Worm (Caenorhabditis elegans): ENCODE data around the gene bgal-1.
A peak's percentile ranks its signal among the peaks of the same experiment; 100 is the strongest.

The bgal-1 gene

DNA sequence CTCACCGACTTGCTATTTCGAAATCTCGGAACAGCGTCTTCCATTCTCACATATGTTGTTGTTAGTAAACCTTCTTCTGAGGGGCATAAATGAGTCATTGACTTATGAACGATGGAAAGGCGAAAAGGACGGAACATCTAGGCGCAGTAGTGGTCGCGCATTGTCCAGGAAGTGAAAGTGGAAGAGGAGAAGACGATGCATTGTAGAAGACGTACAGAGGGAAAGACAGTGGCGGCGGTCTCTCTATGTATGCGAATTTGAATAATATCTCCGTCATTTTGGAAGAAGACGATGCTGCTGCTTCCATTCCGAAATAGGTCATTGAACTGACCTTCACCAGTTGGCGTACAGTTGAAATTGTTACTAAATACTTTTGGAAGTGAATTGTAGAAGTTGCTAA is 27.7 kb downstream of the bgal-1 start:
- no peak for TF ChIP-seq lin-11 (tag; optimal IDR thresholded peaks at IDR 0.05)
- TF ChIP-seq nfya-1 (tag; optimal IDR thresholded peaks at IDR 0.05), result no peak
- no peak for TF ChIP-seq ceh-19 (GFP tag; optimal IDR thresholded peaks at IDR 0.05)
- TF ChIP-seq nhr-11 (tag; optimal IDR thresholded peaks at IDR 0.05), result no peak
- TF ChIP-seq ztf-16 (tag; optimal IDR thresholded peaks at IDR 0.05), result no peak
- no peak for TF ChIP-seq tbx-7 (tag; optimal IDR thresholded peaks at IDR 0.05)
- no peak for TF ChIP-seq ceh-48 (tag; optimal IDR thresholded peaks at IDR 0.05)
- TF ChIP-seq syd-9 (tag; optimal IDR thresholded peaks at IDR 0.05), result no peak
- TF ChIP-seq pat-9 (tag; optimal IDR thresholded peaks at IDR 0.05), result no peak
- TF ChIP-seq ama-1 (optimal IDR thresholded peaks at IDR 0.05), result no peak
- no peak for TF ChIP-seq T23F11.4 (GFP tag; optimal IDR thresholded peaks at IDR 0.05)
- TF ChIP-seq ceh-45 (GFP tag; IDR thresholded peaks at IDR 0.05), result no peak

DNA sequence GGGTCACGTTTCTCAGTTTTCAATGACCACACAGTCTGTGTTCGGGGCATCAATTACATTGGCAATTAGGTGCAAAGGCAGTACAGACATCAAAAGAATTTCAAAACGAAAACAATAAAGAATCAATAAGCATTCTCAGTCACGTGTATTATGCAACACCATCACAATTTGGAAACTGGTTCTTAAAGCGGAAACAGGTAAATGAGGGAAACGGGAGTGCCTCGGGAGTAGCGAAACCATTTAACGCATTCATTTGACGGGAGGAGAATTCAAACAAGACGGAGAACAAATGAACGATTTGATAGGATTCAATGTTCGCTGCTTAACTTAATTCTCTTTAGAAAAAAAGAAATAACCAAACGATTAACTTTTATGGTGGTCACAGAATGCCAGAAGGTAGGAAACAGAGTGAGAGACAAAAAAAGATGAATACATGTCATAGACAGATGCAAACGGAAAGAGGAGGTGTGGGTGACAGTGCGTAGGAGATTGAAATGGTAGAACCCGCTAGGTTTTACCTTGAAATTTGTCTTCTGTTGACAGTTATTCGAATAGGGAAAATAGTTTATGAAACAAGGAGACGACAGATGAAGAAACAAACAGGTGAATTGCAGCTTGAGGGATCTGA is 29.1 kb downstream of the bgal-1 start:
- TF ChIP-seq ceh-31 (tag; optimal IDR thresholded peaks at IDR 0.05) (peak; percentile 32), ama-1 (optimal IDR thresholded peaks at IDR 0.05) (no peak), pros-1 (tag; optimal IDR thresholded peaks at IDR 0.05) (no peak), ceh-6 (GFP tag; optimal IDR thresholded peaks at IDR 0.05) (no peak)

- no peak for TF ChIP-seq ceh-22 (tag; optimal IDR thresholded peaks at IDR 0.05)
- no peak for TF ChIP-seq ceh-2 (tag; optimal IDR thresholded peaks at IDR 0.05)
- no peak for TF ChIP-seq zip-5 (tag; optimal IDR thresholded peaks at IDR 0.05)
- no peak for TF ChIP-seq sox-4 (tag; optimal IDR thresholded peaks at IDR 0.05)
- TF ChIP-seq fkh-10 (GFP tag; optimal IDR thresholded peaks at IDR 0.05), result no peak
- no peak for TF ChIP-seq dmd-4 (tag; optimal IDR thresholded peaks at IDR 0.05; ENCODE audit: borderline replicate concordance)
- no peak for TF ChIP-seq K09A11.1 (tag; optimal IDR thresholded peaks at IDR 0.05; ENCODE audit: insufficient read depth)
- TF ChIP-seq sox-2 (GFP tag; IDR thresholded peaks at IDR 0.05), result no peak
- no peak for TF ChIP-seq pha-2 (tag; optimal IDR thresholded peaks at IDR 0.05)
- no peak for TF ChIP-seq sdc-2 (tag; optimal IDR thresholded peaks at IDR 0.05)
- TF ChIP-seq pag-3 (tag; optimal IDR thresholded peaks at IDR 0.05; ENCODE audit: borderline replicate concordance), result no peak
- TF ChIP-seq T23F11.4 (GFP tag; optimal IDR thresholded peaks at IDR 0.05), result no peak
- TF ChIP-seq ceh-6 (GFP tag; optimal IDR thresholded peaks at IDR 0.05), result no peak
- no peak for TF ChIP-seq fax-1 (tag; optimal IDR thresholded peaks at IDR 0.05)
- TF ChIP-seq hlh-6 (tag; optimal IDR thresholded peaks at IDR 0.05), result no peak
These were observed 29.7 kb downstream of the bgal-1 start, which contains the start of gene clc-6 for ce11 chrV:11196109-11196508. Gene clc-6 (minus strand): TSS chrV:11196209.

ce11 chrV:11190983-11191382 is 34.8 kb downstream of the bgal-1 start, which contains the start of gene lgc-49:
Gene lgc-49 (plus strand): TSS chrV:11191283.
- TF ChIP-seq dve-1 (tag; optimal IDR thresholded peaks at IDR 0.05) (no peak), unc-3 (GFP tag; conservative IDR thresholded peaks at IDR 0.05) (no peak), unc-3 (tag; optimal IDR thresholded peaks at IDR 0.05) (no peak), ceh-45 (GFP tag; IDR thresholded peaks at IDR 0.05) (no peak), ets-4 (tag; optimal IDR thresholded peaks at IDR 0.05) (no peak), ama-1 (optimal IDR thresholded peaks at IDR 0.05) (no peak), pag-3 (tag; optimal IDR thresholded peaks at IDR 0.05; ENCODE audit: borderline replicate concordance) (no peak), unc-86 (tag; optimal IDR thresholded peaks at IDR 0.05) (no peak), hlh-13 (GFP tag; optimal IDR thresholded peaks at IDR 0.05) (no peak), che-1 (tag; optimal IDR thresholded peaks at IDR 0.05) (no peak), ceh-24 (tag; optimal IDR thresholded peaks at IDR 0.05) (no peak), lim-6 (tag; optimal IDR thresholded peaks at IDR 0.05) (no peak), pros-1 (tag; optimal IDR thresholded peaks at IDR 0.05) (no peak), ceh-30 (tag; optimal IDR thresholded peaks at IDR 0.05) (no peak), sdc-2 (tag; optimal IDR thresholded peaks at IDR 0.05) (no peak), eyg-1 (tag; optimal IDR thresholded peaks at IDR 0.05) (no peak), zip-5 (tag; optimal IDR thresholded peaks at IDR 0.05) (no peak), ztf-16 (tag; optimal IDR thresholded peaks at IDR 0.05) (no peak), ceh-31 (tag; optimal IDR thresholded peaks at IDR 0.05) (no peak), sox-2 (GFP tag; IDR thresholded peaks at IDR 0.05) (no peak)

Measured in whole organism, late embryonic.